Fruit fly (Drosophila melanogaster) whole organism, embryonic: ENCODE measurements around the gene Sec15.

Experiments
- Atf6 ChIP-seq: fragments of 200-800 bp; sonication (Bioruptor generic); IDR thresholded peaks from 2 replicates; pipeline ENCODE4 v1.3.6; 2022; ENCODE audit warnings: missing biosample characterization, missing genetic modification characterization
- CG1603 ChIP-seq: fragments of 200-800 bp; sonication (Bioruptor generic); optimal IDR thresholded peaks from 2 replicates; lab custom pipeline; 2019; ENCODE audit warnings: missing biosample characterization, mild to moderate bottlenecking, missing genetic modification characterization, moderate library complexity
- CG17359 ChIP-seq: fragments of 200-800 bp; sonication (Bioruptor generic); optimal IDR thresholded peaks from 3 replicates; lab custom pipeline; 2018; ENCODE audit warnings: missing biosample characterization, mild to moderate bottlenecking, missing genetic modification characterization, moderate library complexity
- CG2120 ChIP-seq: fragments of 200-800 bp; sonication (Bioruptor generic); optimal IDR thresholded peaks from 3 replicates; lab custom pipeline; 2016; ENCODE audit warnings: missing biosample characterization, missing genetic modification characterization
- CG2712 ChIP-seq: fragments of 200-800 bp; optimal IDR thresholded peaks from 3 replicates; lab custom pipeline; 2019; ENCODE audit warnings: missing biosample characterization, mild to moderate bottlenecking, missing genetic modification characterization, moderate library complexity
- CG30020 ChIP-seq: fragments of 200-800 bp; optimal IDR thresholded peaks from 2 replicates; lab custom pipeline; 2019; ENCODE audit warnings: missing biosample characterization, mild to moderate bottlenecking, missing genetic modification characterization, moderate library complexity
- CG3838 ChIP-seq: fragments of 200-800 bp; sonication (Bioruptor generic); optimal IDR thresholded peaks from 3 replicates; lab custom pipeline; 2016; ENCODE audit warnings: missing biosample characterization, missing genetic modification characterization
- CG42726 ChIP-seq: fragments of 200-800 bp; sonication (Bioruptor generic); IDR thresholded peaks from 2 replicates; pipeline ENCODE4 v1.3.6; 2022; ENCODE audit warnings: missing biosample characterization, missing genetic modification characterization; ENCODE audit not compliant: partially characterized antibody
- CG4820 ChIP-seq: fragments of 200-800 bp; sonication (Bioruptor generic); optimal IDR thresholded peaks from 3 replicates; lab custom pipeline; 2016; ENCODE audit warnings: missing biosample characterization, missing genetic modification characterization
- CG6175 ChIP-seq: fragments of 200-800 bp; sonication (Bioruptor generic); IDR thresholded peaks from 3 replicates; pipeline ENCODE4 v1.3.6; 2022; ENCODE audit warnings: missing biosample characterization, missing genetic modification characterization
- CG6254 ChIP-seq: fragments of 200-800 bp; sonication (Bioruptor generic); optimal IDR thresholded peaks from 3 replicates; lab custom pipeline; 2017; ENCODE audit warnings: mild to moderate bottlenecking, missing biosample characterization, missing genetic modification reagents, missing genetic modification characterization
- CG6272 ChIP-seq: fragments of 200-800 bp; sonication (Bioruptor generic); IDR thresholded peaks from 2 replicates; pipeline ENCODE4 v1.3.6; 2022; ENCODE audit warnings: missing biosample characterization, missing genetic modification characterization
- CG6765 ChIP-seq: fragments of 200-800 bp; sonication (Bioruptor generic); optimal IDR thresholded peaks from 3 replicates; lab custom pipeline; 2017; ENCODE audit warnings: missing biosample characterization, mild to moderate bottlenecking, missing genetic modification characterization
- CG8281 ChIP-seq: fragments of 200-800 bp; sonication (Bioruptor generic); optimal IDR thresholded peaks from 2 replicates; lab custom pipeline; 2018; ENCODE audit warnings: missing biosample characterization, mild to moderate bottlenecking, missing genetic modification characterization, moderate library complexity
- CG9215 ChIP-seq: fragments of 200-800 bp; sonication (Bioruptor generic); IDR thresholded peaks from 2 replicates; pipeline ENCODE4 v1.3.6; 2022; ENCODE audit warnings: missing biosample characterization, missing genetic modification characterization
- CG9437 ChIP-seq: fragments of 200-800 bp; sonication (Bioruptor generic); optimal IDR thresholded peaks from 2 replicates; lab custom pipeline; 2018; ENCODE audit warnings: missing biosample characterization, mild to moderate bottlenecking, missing genetic modification characterization
- CkIIα-i1 ChIP-seq: fragments of 200-800 bp; sonication (Bioruptor generic); IDR thresholded peaks from 2 replicates; pipeline ENCODE4 v1.3.6; 2022; ENCODE audit warnings: missing biosample characterization, missing genetic modification characterization
- CoRest ChIP-seq: fragments of 200-800 bp; sonication (Bioruptor generic); optimal IDR thresholded peaks from 3 replicates; lab custom pipeline; 2018; ENCODE audit warnings: missing biosample characterization, mild to moderate bottlenecking, missing genetic modification characterization, moderate library complexity
- Doc2 ChIP-seq: fragments of 200-800 bp; sonication (Bioruptor generic); IDR thresholded peaks from 2 replicates; pipeline ENCODE4 v1.3.6; 2022; ENCODE audit warnings: missing biosample characterization, missing genetic modification characterization
- Doc3 ChIP-seq: fragments of 200-800 bp; sonication (Bioruptor generic); IDR thresholded peaks from 3 replicates; pipeline ENCODE4 v1.3.6; 2022; ENCODE audit warnings: missing biosample characterization, missing genetic modification characterization; ENCODE audit not compliant: partially characterized antibody
- E2f1 ChIP-seq: fragments of 200-800 bp; sonication (Bioruptor generic); IDR thresholded peaks from 2 replicates; pipeline ENCODE4 v1.3.6; 2022; ENCODE audit warnings: missing biosample characterization, missing genetic modification characterization
- E2f2 ChIP-seq: fragments of 200-800 bp; sonication (Bioruptor generic); IDR thresholded peaks from 2 replicates; pipeline ENCODE4 v1.3.6; 2022; ENCODE audit warnings: missing biosample characterization, missing genetic modification characterization
- HLH4C ChIP-seq: fragments of 200-800 bp; sonication (Bioruptor generic); IDR thresholded peaks from 3 replicates; pipeline ENCODE4 v1.3.6; 2022; ENCODE audit warnings: missing biosample characterization, missing genetic modification characterization; ENCODE audit not compliant: partially characterized antibody
- Hmx ChIP-seq: fragments of 200-800 bp; sonication (Bioruptor generic); optimal IDR thresholded peaks from 2 replicates; lab custom pipeline; 2016; ENCODE audit warnings: missing biosample characterization, missing genetic modification characterization
- Lhr ChIP-seq: fragments of 200-800 bp; sonication (Bioruptor generic); optimal IDR thresholded peaks from 3 replicates; lab custom pipeline; 2017; ENCODE audit warnings: mild to moderate bottlenecking, missing biosample characterization, missing genetic modification reagents, missing genetic modification characterization
- Med ChIP-seq: fragments of 200-800 bp; sonication (Bioruptor generic); peaks from one replicate; lab custom pipeline; 2016; ENCODE audit warnings: missing biosample characterization, missing genetic modification characterization, mild to moderate bottlenecking, inconsistent platforms, moderate library complexity
- Taf1 ChIP-seq: fragments of 200-800 bp; sonication (Bioruptor generic); IDR thresholded peaks from 2 replicates; pipeline ENCODE4 v1.3.6; 2022; ENCODE audit warnings: missing biosample characterization, missing genetic modification characterization
- Vsx1 ChIP-seq: fragments of 200-800 bp; sonication (Bioruptor generic); optimal IDR thresholded peaks from 2 replicates; lab custom pipeline; 2017; ENCODE audit warnings: missing biosample characterization, mild to moderate bottlenecking, missing genetic modification characterization, missing genetic modification reagents
- abd-A ChIP-seq: fragments of 200-800 bp; sonication (Bioruptor generic); optimal IDR thresholded peaks from 3 replicates; lab custom pipeline; 2019; ENCODE audit warnings: missing biosample characterization, mild to moderate bottlenecking, missing genetic modification characterization, moderate library complexity
- ato ChIP-seq: fragments of 200-800 bp; sonication (Bioruptor generic); IDR thresholded peaks from 2 replicates; pipeline ENCODE4 v1.3.6; 2022; ENCODE audit warnings: missing biosample characterization, missing genetic modification characterization; ENCODE audit not compliant: partially characterized antibody
- bbx ChIP-seq: fragments of 200-800 bp; sonication (Bioruptor generic); IDR thresholded peaks from 2 replicates; pipeline ENCODE4 v1.3.6; 2022; ENCODE audit warnings: missing biosample characterization, missing genetic modification characterization; ENCODE audit not compliant: partially characterized antibody
- cad ChIP-seq: fragments of >200 bp; optimal IDR thresholded peaks from 2 replicates; lab custom pipeline; 2017; ENCODE audit warnings: missing biosample characterization, missing genetic modification characterization
- cg ChIP-seq: fragments of 200-800 bp; sonication (Bioruptor generic); optimal IDR thresholded peaks from 3 replicates; lab custom pipeline; 2019; ENCODE audit warnings: missing biosample characterization, mild to moderate bottlenecking, missing genetic modification characterization, moderate library complexity
- dimm ChIP-seq: fragments of 200-800 bp; sonication (Bioruptor generic); IDR thresholded peaks from 2 replicates; pipeline ENCODE4 v1.3.6; 2022; ENCODE audit warnings: missing biosample characterization, missing genetic modification characterization
- emc ChIP-seq: fragments of 200-800 bp; sonication (Bioruptor generic); optimal IDR thresholded peaks from 2 replicates; lab custom pipeline; 2016; ENCODE audit warnings: missing biosample characterization, missing genetic modification characterization
- fd64A ChIP-seq: fragments of 200-800 bp; sonication (Bioruptor generic); optimal IDR thresholded peaks from 3 replicates; lab custom pipeline; 2018; ENCODE audit warnings: missing biosample characterization, mild to moderate bottlenecking, missing genetic modification characterization
- grn ChIP-seq: fragments of 200-800 bp; sonication (Bioruptor generic); optimal IDR thresholded peaks from 3 replicates; lab custom pipeline; 2017; ENCODE audit warnings: missing biosample characterization, missing genetic modification characterization
- inv ChIP-seq: fragments of 200-800 bp; sonication (Bioruptor generic); IDR thresholded peaks from 2 replicates; pipeline ENCODE4 v1.3.6; 2022; ENCODE audit warnings: missing biosample characterization, missing genetic modification characterization; ENCODE audit not compliant: partially characterized antibody
- klu ChIP-seq: fragments of 200-800 bp; sonication (Bioruptor generic); IDR thresholded peaks from 2 replicates; pipeline ENCODE4 v1.3.6; 2022; ENCODE audit warnings: missing biosample characterization, missing genetic modification characterization
- luna ChIP-seq: fragments of 200-800 bp; sonication (Bioruptor generic); optimal IDR thresholded peaks from 2 replicates; lab custom pipeline; 2016; ENCODE audit warnings: missing biosample characterization, missing genetic modification characterization
- mam ChIP-seq: fragments of 200-800 bp; sonication (Bioruptor generic); optimal IDR thresholded peaks from 3 replicates; lab custom pipeline; 2016; ENCODE audit warnings: missing biosample characterization, missing genetic modification characterization
- otp ChIP-seq: fragments of 200-800 bp; sonication (Bioruptor generic); IDR thresholded peaks from 3 replicates; pipeline ENCODE4, ENCODE4 v1.3.6; 2022; ENCODE audit warnings: missing biosample characterization, missing genetic modification characterization
- sc ChIP-seq, 3 experiments: fragments of >200 bp in 2 of 3; fragments of 200-800 bp in 1 of 3; sonication (Bioruptor generic) in 1 of 3; optimal IDR thresholded peaks; 2 replicates in 2 of 3; 3 replicates in 1 of 3; lab custom pipeline; 2017; ENCODE audit warnings: mild to moderate bottlenecking in 1 of 3, missing biosample characterization in 1 of 3, missing genetic modification characterization in 1 of 3, missing genetic modification reagents in 1 of 3
- sob ChIP-seq: fragments of 200-800 bp; sonication (Bioruptor generic); IDR thresholded peaks from 2 replicates; pipeline ENCODE4 v1.3.6; 2022; ENCODE audit warnings: missing biosample characterization, missing genetic modification characterization
- vvl ChIP-seq: fragments of 200-800 bp; sonication (Bioruptor generic); IDR thresholded peaks from 2 replicates; pipeline ENCODE4 v1.3.6; 2022; ENCODE audit warnings: missing biosample characterization, missing genetic modification characterization

Sec15 gene

dm6 chr3R:21065010-21065695 is 42.6 kb downstream of the Sec15 start, which contains the start of gene AnxB9 (continued):
- TF ChIP-seq cg (GFP tag; lab: Kevin White, UChicago) (no peak), HLH4C (GFP tag; lab: Robert Waterston, UW) (no peak), CG6175 (GFP tag; lab: Robert Waterston, UW) (no peak), CG3838 (GFP tag; lab: Kevin White, UChicago) (no peak), otp (0 out of 3 replicates have a peak, but pooled peaks have one; percentile 38), CG6272 (no peak), fd64A (GFP tag; lab: Kevin White, UChicago) (peak; percentile 56), CG42726 (peak; percentile 77; the same call in 1 of the 2 replicates), E2f2 (GFP tag; lab: Robert Waterston, UW) (no peak), E2f1 (GFP tag; lab: Robert Waterston, UW) (peak; percentile 39; the same call in 1 of the 2 replicates), Med (peak; percentile 89)

- TF ChIP-seq CG2712 (tag; lab: Kevin White, UChicago) (peak; percentile 46), CG2120 (peak; percentile 13), ato (peak; percentile 90), luna (no peak), abd-A (peak; percentile 10), CG42726 (peak; percentile 95), CG6765 (GFP tag; lab: Kevin White, UChicago) (no peak), CG1603 (tag; lab: Kevin White, UChicago) (peak; percentile 72), grn (GFP tag; lab: Kevin White, UChicago) (peak; percentile 95), CG4820 (GFP tag; lab: Kevin White, UChicago) (no peak), inv (peak; percentile 83), sc (optimal IDR thresholded peaks at IDR 0.05; lab: Kevin White, UChicago) (no peak), sc (GFP tag; optimal IDR thresholded peaks at IDR 0.05; lab: Kevin White, UChicago) (no peak), Doc3 (peak; percentile 93), vvl (peak; percentile 65; the same call in 1 of the 2 replicates), mam (GFP tag; lab: Kevin White, UChicago) (no peak), CG30020 (tag; lab: Kevin White, UChicago) (peak; percentile 13), bbx (peak; percentile 93), sob (GFP tag; lab: Robert Waterston, UW) (0 out of 2 replicates have a peak, but pooled peaks have one; percentile 19), CkIIα-i1 (GFP tag; lab: Robert Waterston, UW) (no peak), Atf6 (no peak), Vsx1 (GFP tag; lab: Kevin White, UChicago) (no peak), Lhr (GFP tag; lab: Kevin White, UChicago) (peak; percentile 9), Doc2 (GFP tag; lab: Robert Waterston, UW) (no peak), CG9437 (GFP tag; lab: Kevin White, UChicago) (peak; percentile 16), klu (GFP tag; lab: Robert Waterston, UW) (no peak), CoRest (tag; lab: Kevin White, UChicago) (peak; percentile 19), emc (no peak), CG9215 (no peak), Taf1 (GFP tag; lab: Robert Waterston, UW) (no peak), Hmx (GFP tag; lab: Kevin White, UChicago) (no peak), CG17359 (tag; lab: Kevin White, UChicago) (no peak), cad (GFP tag; lab: Kevin White, UChicago) (no peak), dimm (no peak), CG8281 (tag; lab: Kevin White, UChicago) (no peak), CG6254 (no peak)
These were observed 43.5 kb downstream of the Sec15 start, which contains the start of gene Cortactin for dm6 chr3R:21064000-21064924. TSS of gene Cortactin (minus strand) at chr3R:21064471.
